Worm (Caenorhabditis elegans) whole organism, L2 larva: ENCODE measurements around the gene nspc-14.

Experiments used
- C34F6.9 ChIP-seq: fragments of 150-350 bp; optimal IDR thresholded peaks from 2 replicates; lab custom pipeline; 2014; ENCODE audit warnings: missing biosample characterization, missing genetic modification characterization
- F13H6.1 ChIP-seq: sonication (generic microtip); optimal IDR thresholded peaks from 2 replicates; lab custom pipeline; 2016; ENCODE audit warnings: missing genetic modification characterization, missing compliant biosample characterization
- R02D3.7 ChIP-seq: fragments of 150-350 bp; optimal IDR thresholded peaks from 2 replicates; lab custom pipeline; 2014; ENCODE audit warnings: missing biosample characterization, missing genetic modification characterization
- Y55F3AM.14 ChIP-seq: fragments of 200-800 bp; sonication (Bioruptor generic); optimal IDR thresholded peaks from 2 replicates; lab custom pipeline; 2018; ENCODE audit warnings: mild to moderate bottlenecking, missing genetic modification characterization, missing compliant biosample characterization
- blmp-1 ChIP-seq: sonication (generic microtip); optimal IDR thresholded peaks from 2 replicates; lab custom pipeline; 2017; ENCODE audit warnings: missing genetic modification characterization, mild to moderate bottlenecking, missing compliant biosample characterization, antibody characterized with exemption, moderate library complexity; ENCODE audit not compliant: insufficient read depth
- crh-2 ChIP-seq: sonication (generic microtip); optimal IDR thresholded peaks from 2 replicates; lab custom pipeline; 2017; ENCODE audit warnings: missing biosample characterization, missing genetic modification characterization
- dmd-4 ChIP-seq: sonication (generic microtip); optimal IDR thresholded peaks from 2 replicates; lab custom pipeline; 2017; ENCODE audit warnings: missing biosample characterization, missing genetic modification characterization
- egl-27 ChIP-seq: sonication (generic microtip); optimal IDR thresholded peaks from 3 replicates; lab custom pipeline; 2017; ENCODE audit warnings: missing biosample characterization, missing genetic modification reagents, missing genetic modification characterization
- fos-1 ChIP-seq: fragments of 150-350 bp; optimal IDR thresholded peaks from 2 replicates; lab custom pipeline; 2014; ENCODE audit warnings: missing biosample characterization, missing genetic modification characterization
- gmeb-1 ChIP-seq: fragments of 150-350 bp; optimal IDR thresholded peaks from 2 replicates; lab custom pipeline; 2014; ENCODE audit warnings: missing biosample characterization, missing genetic modification characterization
- lin-11 ChIP-seq: fragments of 150-350 bp; sonication (generic microtip); optimal IDR thresholded peaks from 2 replicates; lab custom pipeline; 2014; ENCODE audit warnings: missing biosample characterization, missing genetic modification characterization, inconsistent platforms, mixed read lengths
- lin-13 ChIP-seq: fragments of 150-350 bp; optimal IDR thresholded peaks from 2 replicates; lab custom pipeline; 2014; ENCODE audit warnings: missing biosample characterization, missing genetic modification reagents, missing genetic modification characterization
- lsy-2 ChIP-seq, 2 experiments: fragments of 150-350 bp in 1 of 2; sonication (generic microtip) in 1 of 2; optimal IDR thresholded peaks; 2 replicates each; lab custom pipeline; 2014 to 2017; ENCODE audit warnings: missing biosample characterization in 2 of 2, missing genetic modification characterization in 2 of 2
- mab-5 ChIP-seq: fragments of 150-350 bp; optimal IDR thresholded peaks from 2 replicates; lab custom pipeline; 2014; ENCODE audit warnings: missing biosample characterization, missing genetic modification characterization
- mbf-1 ChIP-seq: sonication (generic microtip); optimal IDR thresholded peaks from 2 replicates; lab custom pipeline; 2017; ENCODE audit warnings: missing biosample characterization, missing genetic modification characterization
- mdl-1 ChIP-seq, 2 experiments: fragments of 150-350 bp in 1 of 2; sonication (generic microtip) in 1 of 2; optimal IDR thresholded peaks; 2 replicates each; lab custom pipeline; 2017; ENCODE audit warnings: missing biosample characterization in 2 of 2, missing genetic modification characterization in 2 of 2
- nhr-10 ChIP-seq: sonication (generic microtip); optimal IDR thresholded peaks from 2 replicates; lab custom pipeline; 2017; ENCODE audit warnings: missing biosample characterization, missing genetic modification characterization
- nhr-11 ChIP-seq: fragments of 150-350 bp; optimal IDR thresholded peaks from 2 replicates; lab custom pipeline; 2014; ENCODE audit warnings: missing biosample characterization, missing genetic modification characterization
- nhr-129 ChIP-seq: fragments of 150-350 bp; optimal IDR thresholded peaks from 2 replicates; lab custom pipeline; 2014; ENCODE audit warnings: missing biosample characterization, missing genetic modification characterization
- nhr-21 ChIP-seq: fragments of 150-350 bp; optimal IDR thresholded peaks from 2 replicates; lab custom pipeline; 2014; ENCODE audit warnings: missing biosample characterization, missing genetic modification characterization
- nhr-23 ChIP-seq: fragments of 150-350 bp; optimal IDR thresholded peaks from 2 replicates; lab custom pipeline; 2014; ENCODE audit warnings: missing biosample characterization, missing genetic modification reagents, missing genetic modification characterization
- nhr-237 ChIP-seq: fragments of 150-350 bp; optimal IDR thresholded peaks from 2 replicates; lab custom pipeline; 2014; ENCODE audit warnings: missing biosample characterization, missing genetic modification characterization
- nhr-6 ChIP-seq: fragments of 150-350 bp; optimal IDR thresholded peaks from 2 replicates; lab custom pipeline; 2014; ENCODE audit warnings: missing biosample characterization, missing genetic modification characterization
- peb-1 ChIP-seq: fragments of 150-350 bp; optimal IDR thresholded peaks from 2 replicates; lab custom pipeline; 2014; ENCODE audit warnings: missing biosample characterization, missing genetic modification characterization
- sem-4 ChIP-seq: fragments of 150-350 bp; optimal IDR thresholded peaks from 2 replicates; lab custom pipeline; 2014; ENCODE audit warnings: missing biosample characterization, missing genetic modification reagents, missing genetic modification characterization
- skn-1 ChIP-seq: sonication (generic microtip); optimal IDR thresholded peaks from 2 replicates; lab custom pipeline; 2017; ENCODE audit warnings: missing biosample characterization, missing genetic modification characterization
- sma-3 ChIP-seq: sonication (generic microtip); optimal IDR thresholded peaks from 2 replicates; lab custom pipeline; 2016; ENCODE audit warnings: missing genetic modification reagents, missing genetic modification characterization, missing compliant biosample characterization
- sma-9 ChIP-seq, 2 experiments: fragments of 150-350 bp in 1 of 2; sonication (generic microtip) in 1 of 2; optimal IDR thresholded peaks; 2 replicates each; lab custom pipeline; 2014 to 2016; ENCODE audit warnings: missing genetic modification characterization in 2 of 2, mild to moderate bottlenecking in 1 of 2, missing biosample characterization in 1 of 2, missing compliant biosample characterization in 1 of 2, missing genetic modification reagents in 1 of 2, moderate library complexity in 1 of 2
- snpc-4 ChIP-seq: fragments of 150-350 bp; optimal IDR thresholded peaks from 2 replicates; lab custom pipeline; 2014; ENCODE audit warnings: missing biosample characterization, missing genetic modification characterization
- unc-39 ChIP-seq: fragments of 150-350 bp; optimal IDR thresholded peaks from 2 replicates; lab custom pipeline; 2014; ENCODE audit warnings: missing biosample characterization, missing genetic modification characterization
- unc-55 ChIP-seq: fragments of 150-350 bp; sonication (generic microtip); optimal IDR thresholded peaks from 3 replicates; lab custom pipeline; 2014; ENCODE audit warnings: missing biosample characterization, missing genetic modification reagents, missing genetic modification characterization
- zag-1 ChIP-seq: fragments of 150-350 bp; optimal IDR thresholded peaks from 2 replicates; lab custom pipeline; 2014; ENCODE audit warnings: missing biosample characterization, missing genetic modification characterization
- ztf-11 ChIP-seq: sonication (generic microtip); optimal IDR thresholded peaks from 2 replicates; lab custom pipeline; 2017; ENCODE audit warnings: missing biosample characterization, missing genetic modification characterization
- ztf-4 ChIP-seq: fragments of 150-350 bp; optimal IDR thresholded peaks from 2 replicates; lab custom pipeline; 2014; ENCODE audit warnings: missing biosample characterization, missing genetic modification characterization

nspc-14 gene

ce11 chrX:12358957-12359356 is at the start of gene nspc-14:
Gene nspc-14 (minus strand): TSS chrX:12359057.
- TF ChIP-seq ztf-4 (tag; lab: Kevin White, UChicago) (no peak), nhr-6 (no peak), nhr-23 (tag; lab: Kevin White, UChicago) (no peak), mdl-1 (tag; optimal IDR thresholded peaks at IDR 0.05; lab: Kevin White, UChicago) (no peak), dmd-4 (no peak), unc-55 (GFP tag; lab: Kevin White, UChicago) (no peak)
- TF ChIP-seq, all 48 proteins: peak for 0

ce11 chrX:12407297-12407696 is 48.4 kb upstream of the nspc-14 start:
- no peak for TF ChIP-seq nhr-237
- no peak for TF ChIP-seq nhr-11 (tag; lab: Kevin White, UChicago)
- no peak for TF ChIP-seq C34F6.9 (tag; lab: Kevin White, UChicago)
- no peak for TF ChIP-seq nhr-129 (tag; lab: Kevin White, UChicago)
- TF ChIP-seq mdl-1 (tag; optimal IDR thresholded peaks at IDR 0.05; lab: Kevin White, UChicago), result no peak
- TF ChIP-seq egl-27 (tag; lab: Kevin White, UChicago), result no peak
- TF ChIP-seq F13H6.1 (tag; lab: Kevin White, UChicago), result peak; percentile 41
- TF ChIP-seq unc-39 (tag; lab: Kevin White, UChicago), result no peak

- TF ChIP-seq gmeb-1 (tag; lab: Kevin White, UChicago) (no peak), peb-1 (tag; lab: Kevin White, UChicago) (no peak), fos-1 (no peak), crh-2 (tag; lab: Kevin White, UChicago) (no peak), unc-55 (GFP tag; lab: Kevin White, UChicago) (no peak), mab-5 (tag; lab: Kevin White, UChicago) (no peak), ztf-4 (tag; lab: Kevin White, UChicago) (no peak), skn-1 (no peak), nhr-10 (tag; lab: Kevin White, UChicago) (no peak), sem-4 (tag; lab: Kevin White, UChicago) (no peak), nhr-237 (no peak), sma-3 (GFP tag; lab: Kevin White, UChicago) (no peak), lin-13 (GFP tag; lab: Kevin White, UChicago) (no peak), sma-9 (GFP tag; optimal IDR thresholded peaks at IDR 0.05; lab: Kevin White, UChicago) (no peak), sma-9 (tag; optimal IDR thresholded peaks at IDR 0.05; lab: Kevin White, UChicago) (no peak), nhr-23 (tag; lab: Kevin White, UChicago) (no peak), snpc-4 (no peak)
- TF ChIP-seq, all 48 proteins: peak for 0
These were observed 47.7 kb upstream of the nspc-14 start for ce11 chrX:12406592-12406991.

- TF ChIP-seq lin-11 (tag; lab: Kevin White, UChicago) (no peak), nhr-21 (tag; lab: Kevin White, UChicago) (no peak)
These were observed 47.2 kb upstream of the nspc-14 start for ce11 chrX:12406037-12406436.

ce11 chrX:12404729-12405128 is 45.9 kb upstream of the nspc-14 start:
- TF ChIP-seq nhr-129 (tag; lab: Kevin White, UChicago), result no peak
- no peak for TF ChIP-seq blmp-1 (tag; lab: Kevin White, UChicago)
- TF ChIP-seq nhr-23 (tag; lab: Kevin White, UChicago), result no peak
- peak; percentile 67 for TF ChIP-seq mab-5 (tag; lab: Kevin White, UChicago)
- no peak for TF ChIP-seq mbf-1 (tag; lab: Kevin White, UChicago)
- peak; percentile 39 for TF ChIP-seq zag-1 (tag; lab: Kevin White, UChicago)
- TF ChIP-seq R02D3.7 (tag; lab: Kevin White, UChicago), result no peak
- peak in 1 of 2 experiments; percentile 9 for TF ChIP-seq lsy-2 (tag; optimal IDR thresholded peaks at IDR 0.05; lab: Kevin White, UChicago)
- no peak for TF ChIP-seq ztf-11
- TF ChIP-seq Y55F3AM.14 (GFP tag; lab: Kevin White, UChicago), result peak; percentile 27
- TF ChIP-seq C34F6.9 (tag; lab: Kevin White, UChicago), result peak; percentile 18
- no peak for TF ChIP-seq nhr-11 (tag; lab: Kevin White, UChicago)
- no peak for TF ChIP-seq F13H6.1 (tag; lab: Kevin White, UChicago)
